Fruit fly (Drosophila melanogaster) whole organism, embryonic: ENCODE measurements around the gene Atx-1.
A peak's percentile ranks its signal among the peaks of the same experiment; 100 is the strongest.

Source experiments
- ATbp ChIP-seq: fragments of 200-800 bp; sonication (Bioruptor generic); optimal IDR thresholded peaks from 2 replicates; lab custom pipeline; 2017; ENCODE audit warnings: missing biosample characterization, mild to moderate bottlenecking, missing genetic modification characterization, missing genetic modification reagents
- Blimp-1 ChIP-seq: fragments of 200-800 bp; sonication (Bioruptor generic); optimal IDR thresholded peaks from 3 replicates; lab custom pipeline; 2018; ENCODE audit warnings: missing biosample characterization, missing genetic modification characterization, mild to moderate bottlenecking, moderate library complexity, missing genetic modification reagents
- CG10209 ChIP-seq: fragments of 200-800 bp; sonication (Bioruptor generic); optimal IDR thresholded peaks from 3 replicates; lab custom pipeline; 2017; ENCODE audit warnings: missing biosample characterization, mild to moderate bottlenecking, missing genetic modification characterization, missing genetic modification reagents
- CG10431 ChIP-seq: fragments of 200-800 bp; sonication (Bioruptor generic); optimal IDR thresholded peaks from 3 replicates; lab custom pipeline; 2018; ENCODE audit warnings: missing biosample characterization, mild to moderate bottlenecking, missing genetic modification characterization
- CG10543 ChIP-seq: fragments of 200-800 bp; sonication (Bioruptor generic); optimal IDR thresholded peaks from 3 replicates; lab custom pipeline; 2017; ENCODE audit warnings: missing biosample characterization, mild to moderate bottlenecking, missing genetic modification characterization, moderate library complexity
- CG11696 ChIP-seq: fragments of 200-800 bp; sonication (Bioruptor generic); IDR thresholded peaks from 2 replicates; pipeline ENCODE4 v1.3.6; 2022; ENCODE audit warnings: missing biosample characterization, missing genetic modification characterization
- CG12236 ChIP-seq: fragments of 200-800 bp; sonication (Bioruptor generic); optimal IDR thresholded peaks from 2 replicates; lab custom pipeline; 2016; ENCODE audit warnings: missing biosample characterization, missing genetic modification characterization
- CG13123 ChIP-seq: fragments of 200-800 bp; sonication (Bioruptor generic); optimal IDR thresholded peaks from 2 replicates; lab custom pipeline; 2016; ENCODE audit warnings: missing biosample characterization, missing genetic modification characterization
- CG14014 ChIP-seq: fragments of 200-800 bp; sonication (Bioruptor generic); IDR thresholded peaks from 2 replicates; pipeline ENCODE4 v1.3.6; 2022; ENCODE audit warnings: missing biosample characterization, missing genetic modification characterization
- CG16863 ChIP-seq: fragments of 200-800 bp; sonication (Bioruptor generic); optimal IDR thresholded peaks from 3 replicates; lab custom pipeline; 2016; ENCODE audit warnings: missing biosample characterization, missing genetic modification characterization
- CG17829 ChIP-seq: fragments of 200-800 bp; optimal IDR thresholded peaks from 2 replicates; lab custom pipeline; 2019; ENCODE audit warnings: missing biosample characterization, mild to moderate bottlenecking, missing genetic modification characterization, moderate library complexity
- CG2889 ChIP-seq: fragments of 200-800 bp; sonication (Bioruptor generic); IDR thresholded peaks from 3 replicates; pipeline ENCODE4 v1.3.6; 2022; ENCODE audit warnings: missing biosample characterization, missing genetic modification characterization
- CG30403 ChIP-seq: fragments of 200-800 bp; sonication (Bioruptor generic); optimal IDR thresholded peaks from 3 replicates; lab custom pipeline; 2016; ENCODE audit warnings: missing biosample characterization, missing genetic modification characterization
- CG3065 ChIP-seq: fragments of 200-800 bp; sonication (Bioruptor generic); optimal IDR thresholded peaks from 2 replicates; lab custom pipeline; 2016; ENCODE audit warnings: missing biosample characterization, missing genetic modification characterization
- CG32772 ChIP-seq: fragments of 200-800 bp; sonication (Bioruptor generic); IDR thresholded peaks from 2 replicates; pipeline ENCODE4 v1.3.6; 2022; ENCODE audit warnings: missing biosample characterization, missing genetic modification characterization
- CG43689 ChIP-seq: fragments of 200-800 bp; sonication (Bioruptor generic); IDR thresholded peaks from 2 replicates; pipeline ENCODE4 v1.3.6; 2022; ENCODE audit warnings: missing biosample characterization, missing genetic modification characterization
- CG5245 ChIP-seq: fragments of 200-800 bp; sonication (Bioruptor generic); optimal IDR thresholded peaks from 3 replicates; lab custom pipeline; 2016; ENCODE audit warnings: missing biosample characterization, missing genetic modification characterization
- CG7372 ChIP-seq: fragments of 200-800 bp; sonication (Bioruptor generic); IDR thresholded peaks from 2 replicates; pipeline ENCODE4 v1.3.6; 2022; ENCODE audit warnings: missing biosample characterization, missing genetic modification characterization
- CG8765 ChIP-seq: fragments of 200-800 bp; sonication (Bioruptor generic); IDR thresholded peaks from 2 replicates; pipeline ENCODE4 v1.3.6; 2022; ENCODE audit warnings: missing biosample characterization, missing genetic modification characterization
- CG9215 ChIP-seq: fragments of 200-800 bp; sonication (Bioruptor generic); IDR thresholded peaks from 2 replicates; pipeline ENCODE4 v1.3.6; 2022; ENCODE audit warnings: missing biosample characterization, missing genetic modification characterization
- Camta ChIP-seq: fragments of 200-800 bp; sonication (Bioruptor generic); optimal IDR thresholded peaks from 2 replicates; lab custom pipeline; 2016; ENCODE audit warnings: missing biosample characterization, missing genetic modification characterization
- Fer1 ChIP-seq: fragments of 200-800 bp; sonication (Bioruptor generic); optimal IDR thresholded peaks from 2 replicates; lab custom pipeline; 2017; ENCODE audit warnings: missing biosample characterization, mild to moderate bottlenecking, missing genetic modification characterization
- H2.0 ChIP-seq: fragments of 200-800 bp; sonication (Bioruptor generic); IDR thresholded peaks from 2 replicates; pipeline ENCODE4 v1.3.6; 2022; ENCODE audit warnings: missing biosample characterization, missing genetic modification characterization
- HHEX ChIP-seq: fragments of 200-800 bp; sonication (Bioruptor generic); optimal IDR thresholded peaks from 3 replicates; lab custom pipeline; 2017; ENCODE audit warnings: missing biosample characterization, mild to moderate bottlenecking, missing genetic modification characterization, missing genetic modification reagents
- Hmr ChIP-seq: fragments of 200-800 bp; sonication (Bioruptor generic); optimal IDR thresholded peaks from 3 replicates; lab custom pipeline; 2017; ENCODE audit warnings: mild to moderate bottlenecking, missing biosample characterization, missing genetic modification reagents, missing genetic modification characterization
- Jarid2 ChIP-seq: fragments of 200-800 bp; sonication (Bioruptor generic); optimal IDR thresholded peaks from 3 replicates; lab custom pipeline; 2017; ENCODE audit warnings: mild to moderate bottlenecking, missing biosample characterization, missing genetic modification reagents, missing genetic modification characterization
- Lhr ChIP-seq: fragments of 200-800 bp; sonication (Bioruptor generic); optimal IDR thresholded peaks from 3 replicates; lab custom pipeline; 2017; ENCODE audit warnings: mild to moderate bottlenecking, missing biosample characterization, missing genetic modification reagents, missing genetic modification characterization
- Lpt ChIP-seq: fragments of >200 bp; optimal IDR thresholded peaks from 2 replicates; lab custom pipeline; 2018; ENCODE audit warnings: missing biosample characterization, missing genetic modification characterization
- MESR4 ChIP-seq: fragments of 200-800 bp; sonication (Bioruptor generic); optimal IDR thresholded peaks from 2 replicates; lab custom pipeline; 2018; ENCODE audit warnings: missing biosample characterization, mild to moderate bottlenecking, missing genetic modification characterization, moderate library complexity
- NC2α ChIP-seq: fragments of 200-800 bp; sonication (Bioruptor generic); optimal IDR thresholded peaks from 2 replicates; lab custom pipeline; 2016; ENCODE audit warnings: missing biosample characterization, missing genetic modification characterization
- Optix ChIP-seq: fragments of 200-800 bp; sonication (Bioruptor generic); IDR thresholded peaks from 3 replicates; pipeline ENCODE4 v1.3.6; 2022; ENCODE audit warnings: missing biosample characterization, missing genetic modification characterization
- Sin3A ChIP-seq: fragments of >200 bp; optimal IDR thresholded peaks from 2 replicates; lab custom pipeline; 2018
- Spps ChIP-seq: fragments of 200-800 bp; sonication (Bioruptor generic); optimal IDR thresholded peaks from 2 replicates; lab custom pipeline; 2018; ENCODE audit warnings: missing biosample characterization, mild to moderate bottlenecking, missing genetic modification characterization
- Trl ChIP-seq, 3 experiments: fragments of >200 bp in 2 of 3; fragments of 200-800 bp in 1 of 3; sonication (Bioruptor generic) in 1 of 3; optimal IDR thresholded peaks; 2 replicates in 1 of 3; 3 replicates in 2 of 3; lab custom pipeline; 2016 to 2017; ENCODE audit warnings: missing biosample characterization in 1 of 3, missing genetic modification characterization in 1 of 3
- ash1 ChIP-seq: fragments of 200-800 bp; sonication (Bioruptor generic); optimal IDR thresholded peaks from 2 replicates; lab custom pipeline; 2018; ENCODE audit warnings: missing biosample characterization, mild to moderate bottlenecking, missing genetic modification characterization
- br ChIP-seq: fragments of >200 bp; optimal IDR thresholded peaks from 2 replicates; lab custom pipeline; 2017
- cato ChIP-seq: fragments of 200-800 bp; sonication (Bioruptor generic); optimal IDR thresholded peaks from 2 replicates; lab custom pipeline; 2016; ENCODE audit warnings: missing biosample characterization, missing genetic modification characterization, borderline replicate concordance
- chif ChIP-seq, 2 experiments: fragments of 200-800 bp; sonication (Bioruptor generic); optimal IDR thresholded peaks; 3 replicates each; lab custom pipeline; 2016; ENCODE audit warnings: missing biosample characterization in 2 of 2, missing genetic modification characterization in 2 of 2
- crp ChIP-seq, 2 experiments: fragments of 200-800 bp; sonication (Bioruptor generic); optimal IDR thresholded peaks; 2 replicates in 1 of 2; 3 replicates in 1 of 2; lab custom pipeline; 2017; ENCODE audit warnings: missing biosample characterization in 2 of 2, missing genetic modification characterization in 2 of 2, mild to moderate bottlenecking in 1 of 2, moderate library complexity in 1 of 2
- danr ChIP-seq: fragments of 200-800 bp; sonication (Bioruptor generic); IDR thresholded peaks from 2 replicates; pipeline ENCODE4 v1.3.6; 2022; ENCODE audit warnings: missing biosample characterization, missing genetic modification characterization
- ems ChIP-seq: fragments of 200-800 bp; sonication (Bioruptor generic); optimal IDR thresholded peaks from 3 replicates; lab custom pipeline; 2016; ENCODE audit warnings: missing biosample characterization, missing genetic modification characterization
- esg ChIP-seq: fragments of 200-800 bp; sonication (Bioruptor generic); conservative IDR thresholded peaks from 2 replicates; pipeline ENCODE4 v1.3.6; 2022; ENCODE audit warnings: missing biosample characterization, missing genetic modification characterization
- ewg ChIP-seq: fragments of 200-800 bp; sonication (Bioruptor generic); optimal IDR thresholded peaks from 3 replicates; lab custom pipeline; 2017; ENCODE audit warnings: mild to moderate bottlenecking, missing biosample characterization, missing genetic modification reagents, missing genetic modification characterization
- eyg ChIP-seq: fragments of 200-800 bp; sonication (Bioruptor generic); optimal IDR thresholded peaks from 3 replicates; lab custom pipeline; 2016; ENCODE audit warnings: missing biosample characterization, missing genetic modification characterization
- fd64A ChIP-seq: fragments of 200-800 bp; sonication (Bioruptor generic); optimal IDR thresholded peaks from 3 replicates; lab custom pipeline; 2018; ENCODE audit warnings: missing biosample characterization, mild to moderate bottlenecking, missing genetic modification characterization
- ftz-f1 ChIP-seq: fragments of 200-800 bp; sonication (Bioruptor generic); optimal IDR thresholded peaks from 2 replicates; lab custom pipeline; 2016; ENCODE audit warnings: missing biosample characterization, missing genetic modification characterization
- maf-S ChIP-seq: fragments of 200-800 bp; sonication (Bioruptor generic); optimal IDR thresholded peaks from 2 replicates; lab custom pipeline; 2016; ENCODE audit warnings: missing biosample characterization, missing genetic modification characterization
- pfk ChIP-seq: fragments of 200-800 bp; sonication (Bioruptor generic); optimal IDR thresholded peaks from 2 replicates; lab custom pipeline; 2018; ENCODE audit warnings: missing biosample characterization, mild to moderate bottlenecking, missing genetic modification characterization, moderate library complexity
- prd ChIP-seq, 3 experiments: fragments of >200 bp in 2 of 3; fragments of 200-800 bp in 1 of 3; sonication (Bioruptor generic) in 1 of 3; optimal IDR thresholded peaks in 2 of 3; IDR thresholded peaks in 1 of 3; 2 replicates in 2 of 3; 3 replicates in 1 of 3; pipeline versions ENCODE4 v1.3.6 to Lab custom; 2017 to 2022; ENCODE audit warnings: missing biosample characterization in 1 of 3, missing genetic modification characterization in 1 of 3
- ranshi ChIP-seq: fragments of 200-800 bp; sonication (Bioruptor generic); IDR thresholded peaks from 2 replicates; pipeline ENCODE4 v1.3.6; 2022; ENCODE audit warnings: missing biosample characterization, missing genetic modification characterization
- slp2 ChIP-seq: fragments of 200-800 bp; sonication (Bioruptor generic); optimal IDR thresholded peaks from 2 replicates; lab custom pipeline; 2016; ENCODE audit warnings: missing biosample characterization, missing genetic modification characterization
- usp ChIP-seq: fragments of >200 bp; optimal IDR thresholded peaks from 2 replicates; lab custom pipeline; 2017; ENCODE audit warnings: missing biosample characterization, missing genetic modification characterization

The Atx-1 gene

dm6 chrX:6853384-6853783, 30.4 kb downstream of the Atx-1 start (continued):
- TF ChIP-seq ranshi (GFP tag; lab: Robert Waterston, UW) (no peak), Jarid2 (GFP tag; lab: Kevin White, UChicago) (no peak), danr (no peak), NC2α (GFP tag; lab: Kevin White, UChicago) (no peak), CG16863 (no peak), CG10543 (peak; percentile 91), CG30403 (GFP tag; lab: Kevin White, UChicago) (no peak), chif (GFP tag; optimal IDR thresholded peaks at IDR 0.05; lab: Kevin White, UChicago) (no peak), CG10431 (GFP tag; lab: Kevin White, UChicago) (no peak), CG14014 (GFP tag; lab: Robert Waterston, UW) (peak; percentile 19; the same call in 1 of the 2 replicates), cato (no peak), CG10209 (no peak), ems (GFP tag; lab: Kevin White, UChicago) (no peak), CG8765 (GFP tag; lab: Robert Waterston, UW) (no peak), CG5245 (no peak), Trl (optimal IDR thresholded peaks at IDR 0.05; lab: Kevin White, UChicago) (no peak), Trl (GFP tag; optimal IDR thresholded peaks at IDR 0.05; lab: Kevin White, UChicago) (no peak), ftz-f1 (peak; percentile 22), CG32772 (no peak), Spps (tag; lab: Kevin White, UChicago) (no peak), maf-S (no peak), CG11696 (GFP tag; lab: Robert Waterston, UW) (no peak), Lpt (GFP tag; lab: Kevin White, UChicago) (no peak), Blimp-1 (no peak), pfk (GFP tag; lab: Kevin White, UChicago) (peak; percentile 80), Lhr (GFP tag; lab: Kevin White, UChicago) (no peak), MESR4 (GFP tag; lab: Kevin White, UChicago) (no peak), Fer1 (GFP tag; lab: Kevin White, UChicago) (peak; percentile 3), CG43689 (GFP tag; lab: Robert Waterston, UW) (no peak), CG9215 (GFP tag; lab: Robert Waterston, UW) (no peak), crp (GFP tag; optimal IDR thresholded peaks at IDR 0.05; lab: Kevin White, UChicago) (no peak), HHEX (no peak), prd (optimal IDR thresholded peaks at IDR 0.05; lab: Kevin White, UChicago) (no peak), prd (GFP tag; IDR thresholded peaks at IDR 0.05; lab: Robert Waterston, UW) (no peak), CG3065 (GFP tag; lab: Kevin White, UChicago) (peak; percentile 91), fd64A (no peak), Sin3A (lab: Kevin White, UChicago) (no peak), CG7372 (GFP tag; lab: Robert Waterston, UW) (no peak), Hmr (GFP tag; lab: Kevin White, UChicago) (peak; percentile 7), esg (GFP tag; lab: Robert Waterston, UW) (no peak), CG12236 (no peak), Optix (GFP tag; lab: Robert Waterston, UW) (no peak), ash1 (GFP tag; lab: Kevin White, UChicago) (peak; percentile 87), CG17829 (tag; lab: Kevin White, UChicago) (no peak), slp2 (GFP tag; lab: Kevin White, UChicago) (no peak), CG2889 (no peak), H2.0 (GFP tag; lab: Robert Waterston, UW) (no peak), br (lab: Kevin White, UChicago) (no peak), ewg (GFP tag; lab: Kevin White, UChicago) (no peak), Camta (GFP tag; lab: Kevin White, UChicago) (no peak), CG13123 (no peak), usp (GFP tag; lab: Kevin White, UChicago) (no peak), eyg (GFP tag; lab: Kevin White, UChicago) (no peak), ATbp (GFP tag; lab: Kevin White, UChicago) (no peak)
